Fruit fly (Drosophila melanogaster): ENCODE results near the gene CG13295.
A peak's percentile ranks its signal among the peaks of the same experiment; 100 is the strongest.

CG13295 gene

DNA sequence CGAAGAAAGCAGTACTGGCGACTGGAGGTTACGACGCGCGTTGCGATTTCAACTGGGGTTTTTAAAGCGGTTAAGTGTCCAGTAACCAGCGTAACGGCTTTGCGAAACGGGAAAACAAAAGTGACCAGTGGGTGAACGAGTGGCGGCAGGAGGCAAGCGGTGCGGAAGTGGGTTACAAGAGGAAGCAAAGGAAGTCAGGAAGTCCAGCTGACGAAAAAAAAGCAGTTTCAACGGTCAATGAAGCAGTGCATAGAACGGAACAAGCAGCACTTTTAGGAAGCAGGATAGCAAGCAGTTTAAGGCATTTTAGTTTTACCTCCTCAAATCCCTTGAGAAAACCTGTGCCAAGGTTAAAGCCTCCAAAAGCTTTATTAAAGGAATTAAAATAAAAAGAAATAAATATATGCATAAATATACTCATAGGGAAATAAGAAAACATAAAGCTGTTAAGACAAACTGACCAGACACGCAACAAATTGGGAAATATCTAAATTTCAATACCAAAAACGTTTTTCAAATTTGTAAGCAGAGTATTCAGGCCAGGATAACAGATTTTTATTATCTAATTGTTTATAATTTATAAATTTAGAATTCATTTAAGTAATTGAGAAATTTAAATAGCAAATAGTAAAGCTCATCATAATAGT is 15.9 kb downstream of the CG13295 start, which contains the start of gene CG6592 (continued):
- TF ChIP-seq lilli (GFP tag; optimal IDR thresholded peaks at IDR 0.05) (no peak), Gsc (GFP tag; IDR thresholded peaks at IDR 0.05) (no peak), Pdp1 (GFP tag; optimal IDR thresholded peaks at IDR 0.05) (peak in 1 of 2 experiments; percentile 8), NC2α (GFP tag; optimal IDR thresholded peaks at IDR 0.05) (peak; percentile 28), nerfin-1 (tag; optimal IDR thresholded peaks at IDR 0.05) (no peak), CG2202 (tag; optimal IDR thresholded peaks at IDR 0.05) (peak; percentile 16), tgo (GFP tag; IDR thresholded peaks at IDR 0.05) (no peak), aop (GFP tag; IDR thresholded peaks at IDR 0.05) (peak; percentile 40; the same call in 1 of the 2 replicates), phol (tag; optimal IDR thresholded peaks at IDR 0.05) (peak; percentile 62), CG31441 (GFP tag; IDR thresholded peaks at IDR 0.05) (0 out of 2 replicates have a peak, but pooled peaks have one; percentile 40), CG11085 (GFP tag; IDR thresholded peaks at IDR 0.05) (0 out of 2 replicates have a peak, but pooled peaks have one; percentile 25), mam (GFP tag; optimal IDR thresholded peaks at IDR 0.05) (peak; percentile 4), so (GFP tag; IDR thresholded peaks at IDR 0.05) (0 out of 3 replicates have a peak, but pooled peaks have one; percentile 25), CG8924 (tag; optimal IDR thresholded peaks at IDR 0.05) (peak; percentile 4), unpg (GFP tag; optimal IDR thresholded peaks at IDR 0.05) (peak; percentile 18), Kr (GFP tag; optimal IDR thresholded peaks at IDR 0.05) (peak; percentile 68), dmrt11E (tag; optimal IDR thresholded peaks at IDR 0.05) (peak; percentile 78), Oli (tag; optimal IDR thresholded peaks at IDR 0.05) (peak; percentile 29), ttk (GFP tag; IDR thresholded peaks at IDR 0.05) (no peak), H2.0 (GFP tag; IDR thresholded peaks at IDR 0.05) (peak; percentile 32; the same call in 1 of the 2 replicates), yki (optimal IDR thresholded peaks at IDR 0.05) (no peak), Neu2 (GFP tag; optimal IDR thresholded peaks at IDR 0.05; ENCODE audit: borderline replicate concordance) (peak; percentile 55), CG11560 (tag; IDR thresholded peaks at IDR 0.05) (no peak), CG31365 (tag; optimal IDR thresholded peaks at IDR 0.05) (peak; percentile 97), CG6683 (GFP tag; optimal IDR thresholded peaks at IDR 0.05) (no peak), dpn (GFP tag; optimal IDR thresholded peaks at IDR 0.05) (peak in 1 of 2 experiments; percentile 61), zen (tag; optimal IDR thresholded peaks at IDR 0.05) (peak; percentile 80), Bdp1 (GFP tag; optimal IDR thresholded peaks at IDR 0.05) (peak; percentile 9), CG3407 (GFP tag; optimal IDR thresholded peaks at IDR 0.05) (peak; percentile 10), CG10959 (GFP tag; IDR thresholded peaks at IDR 0.05) (peak; percentile 49; the same call in 1 of the 2 replicates), CG2875 (GFP tag; optimal IDR thresholded peaks at IDR 0.05) (peak; percentile 19)

dm6 chr3L:6054803-6055202 is 20.2 kb downstream of the CG13295 start, which contains the start of gene tant:
Gene tant, plus strand, starts transcription at chr3L:6055136.
- TF ChIP-seq CG6254 (GFP tag; optimal IDR thresholded peaks at IDR 0.05) (no peak), Ssrp (tag; optimal IDR thresholded peaks at IDR 0.05) (no peak), CG8765 (GFP tag; IDR thresholded peaks at IDR 0.05) (no peak), zen (tag; optimal IDR thresholded peaks at IDR 0.05) (peak; percentile 37), phol (tag; optimal IDR thresholded peaks at IDR 0.05) (peak; percentile 44), BEAF-32 (GFP tag; optimal IDR thresholded peaks at IDR 0.05) (peak; percentile 96), lola (GFP tag; optimal IDR thresholded peaks at IDR 0.05) (no peak), Fer2 (tag; optimal IDR thresholded peaks at IDR 0.05) (no peak), Dad (GFP tag; optimal IDR thresholded peaks at IDR 0.05) (peak; percentile 15), CG6175 (GFP tag; IDR thresholded peaks at IDR 0.05) (no peak), kah (GFP tag; optimal IDR thresholded peaks at IDR 0.05) (no peak), ash1 (GFP tag; optimal IDR thresholded peaks at IDR 0.05) (no peak), CG18476 (GFP tag; optimal IDR thresholded peaks at IDR 0.05) (no peak), vnd (GFP tag; IDR thresholded peaks at IDR 0.05; ENCODE audit: partially characterized antibody) (peak; percentile 88), hth (optimal IDR thresholded peaks at IDR 0.05) (no peak), vvl (GFP tag; IDR thresholded peaks at IDR 0.05) (no peak), Scr (GFP tag; IDR thresholded peaks at IDR 0.05; ENCODE audit: partially characterized antibody) (peak; percentile 95), Pdp1 (GFP tag; optimal IDR thresholded peaks at IDR 0.05) (peak in 1 of 2 experiments; percentile 8), CG17361 (GFP tag; IDR thresholded peaks at IDR 0.05) (peak; percentile 57; the same call in 2 of the 3 replicates), NfI (GFP tag; optimal IDR thresholded peaks at IDR 0.05) (no peak), CG4854 (GFP tag; optimal IDR thresholded peaks at IDR 0.05) (no peak), fd102C (GFP tag; optimal IDR thresholded peaks at IDR 0.05) (no peak)
